Fruit fly (Drosophila melanogaster) whole organism, prepupa: Measurements from ENCODE around the gene CG13894.

ENCODE experiments used
- Blimp-1 ChIP-seq: fragments of 200-800 bp; sonication (Bioruptor generic); optimal IDR thresholded peaks from 3 replicates; lab custom pipeline; 2017; ENCODE audit warnings: missing biosample characterization, missing genetic modification characterization, mild to moderate bottlenecking, moderate library complexity, missing genetic modification reagents
- CG10631 ChIP-seq: fragments of 200-800 bp; sonication (Bioruptor generic); optimal IDR thresholded peaks from 2 replicates; lab custom pipeline; 2016; ENCODE audit warnings: missing biosample characterization, missing genetic modification characterization
- CG10669 ChIP-seq: fragments of 200-800 bp; sonication (Bioruptor generic); optimal IDR thresholded peaks from 3 replicates; lab custom pipeline; 2018; ENCODE audit warnings: missing biosample characterization, mild to moderate bottlenecking, missing genetic modification characterization, moderate library complexity
- CG11762 ChIP-seq: fragments of 200-800 bp; sonication (Bioruptor generic); optimal IDR thresholded peaks from 3 replicates; lab custom pipeline; 2016; ENCODE audit warnings: missing biosample characterization, missing genetic modification characterization; ENCODE audit not compliant: insufficient read depth
- CG11902 ChIP-seq: fragments of 200-800 bp; sonication (Bioruptor generic); optimal IDR thresholded peaks from 3 replicates; lab custom pipeline; 2016; ENCODE audit warnings: missing biosample characterization, missing genetic modification characterization
- CG15336 ChIP-seq: fragments of 200-800 bp; sonication (Bioruptor generic); IDR thresholded peaks from 2 replicates; pipeline ENCODE4 v1.3.6; 2022; ENCODE audit warnings: missing biosample characterization, missing genetic modification characterization
- CG1621 ChIP-seq: fragments of 200-800 bp; sonication (Bioruptor generic); optimal IDR thresholded peaks from 3 replicates; lab custom pipeline; 2018; ENCODE audit warnings: missing biosample characterization, mild to moderate bottlenecking, missing genetic modification characterization
- CG16779 ChIP-seq: fragments of 200-800 bp; sonication (Bioruptor generic); optimal IDR thresholded peaks from 3 replicates; lab custom pipeline; 2017; ENCODE audit warnings: missing biosample characterization, mild to moderate bottlenecking, missing genetic modification characterization
- CG31627 ChIP-seq: fragments of 200-800 bp; sonication (Bioruptor generic); optimal IDR thresholded peaks from 3 replicates; lab custom pipeline; 2016; ENCODE audit warnings: missing biosample characterization, missing genetic modification characterization
- CG32006 ChIP-seq: fragments of 200-800 bp; sonication (Bioruptor generic); optimal IDR thresholded peaks from 3 replicates; lab custom pipeline; 2017; ENCODE audit warnings: missing biosample characterization, mild to moderate bottlenecking, missing genetic modification characterization
- CG3919 ChIP-seq: fragments of 200-800 bp; sonication (Bioruptor generic); optimal IDR thresholded peaks from 3 replicates; lab custom pipeline; 2016; ENCODE audit warnings: missing biosample characterization, missing genetic modification characterization
- CG4318 ChIP-seq: fragments of 200-800 bp; sonication (Bioruptor generic); optimal IDR thresholded peaks from 3 replicates; lab custom pipeline; 2017; ENCODE audit warnings: missing biosample characterization, mild to moderate bottlenecking, missing genetic modification characterization
- CG6163 ChIP-seq: fragments of 200-800 bp; sonication (Bioruptor generic); IDR thresholded peaks from 3 replicates; pipeline ENCODE4 v1.3.6; 2022; ENCODE audit warnings: missing biosample characterization, missing genetic modification characterization
- CG8319 ChIP-seq: fragments of 200-800 bp; sonication (Bioruptor generic); optimal IDR thresholded peaks from 3 replicates; lab custom pipeline; 2016; ENCODE audit warnings: missing biosample characterization, missing genetic modification characterization
- Eip93F ChIP-seq: fragments of 200-800 bp; sonication (Bioruptor generic); optimal IDR thresholded peaks from 2 replicates; lab custom pipeline; 2016; ENCODE audit warnings: missing biosample characterization, mild to moderate bottlenecking, missing genetic modification characterization
- Hr38 ChIP-seq: sonication (Bioruptor generic); optimal IDR thresholded peaks from 2 replicates; lab custom pipeline; 2016; ENCODE audit warnings: missing biosample characterization, missing genetic modification characterization
- Lpt ChIP-seq: fragments of 200-800 bp; sonication (Bioruptor generic); optimal IDR thresholded peaks from 3 replicates; lab custom pipeline; 2016; ENCODE audit warnings: missing biosample characterization, missing genetic modification characterization
- OdsH ChIP-seq: fragments of 200-800 bp; sonication (Bioruptor generic); optimal IDR thresholded peaks from 3 replicates; lab custom pipeline; 2016; ENCODE audit warnings: missing biosample characterization, missing genetic modification characterization
- Sox102F ChIP-seq: fragments of 200-800 bp; sonication (Bioruptor generic); optimal IDR thresholded peaks from 2 replicates; lab custom pipeline; 2016; ENCODE audit warnings: missing biosample characterization, mild to moderate bottlenecking, missing genetic modification characterization
- Sox14 ChIP-seq: fragments of 200-800 bp; sonication (Bioruptor generic); optimal IDR thresholded peaks from 3 replicates; lab custom pipeline; 2016; ENCODE audit warnings: missing biosample characterization, missing genetic modification characterization
- achi ChIP-seq: fragments of 200-800 bp; sonication (Bioruptor generic); optimal IDR thresholded peaks from 3 replicates; lab custom pipeline; 2016; ENCODE audit warnings: missing biosample characterization, missing genetic modification characterization
- acj6 ChIP-seq: fragments of 200-800 bp; sonication (Bioruptor generic); optimal IDR thresholded peaks from 3 replicates; lab custom pipeline; 2016; ENCODE audit warnings: missing biosample characterization, missing genetic modification characterization
- dsx ChIP-seq: fragments of 200-800 bp; optimal IDR thresholded peaks from 3 replicates; lab custom pipeline; 2019; ENCODE audit warnings: missing biosample characterization, mild to moderate bottlenecking, missing genetic modification characterization, moderate library complexity; ENCODE audit not compliant: poor library complexity, severe bottlenecking
- esn ChIP-seq: fragments of 200-800 bp; sonication (Bioruptor generic); optimal IDR thresholded peaks from 2 replicates; lab custom pipeline; 2016; ENCODE audit warnings: missing biosample characterization, mild to moderate bottlenecking, missing genetic modification characterization, moderate library complexity
- fd59A ChIP-seq: fragments of 200-800 bp; sonication (Bioruptor generic); optimal IDR thresholded peaks from 2 replicates; lab custom pipeline; 2017; ENCODE audit warnings: missing biosample characterization, mild to moderate bottlenecking, missing genetic modification characterization, missing genetic modification reagents
- fkh ChIP-seq: fragments of 200-800 bp; sonication (Bioruptor generic); optimal IDR thresholded peaks from 3 replicates; lab custom pipeline; 2017; ENCODE audit warnings: missing biosample characterization, mild to moderate bottlenecking, missing genetic modification characterization, moderate library complexity
- lz ChIP-seq: fragments of 200-800 bp; sonication (Bioruptor generic); optimal IDR thresholded peaks from 3 replicates; lab custom pipeline; 2016; ENCODE audit warnings: missing biosample characterization, missing genetic modification characterization
- spab ChIP-seq: fragments of 200-800 bp; sonication (Bioruptor generic); optimal IDR thresholded peaks from 2 replicates; lab custom pipeline; 2017; ENCODE audit warnings: missing biosample characterization, mild to moderate bottlenecking, missing genetic modification characterization, missing genetic modification reagents
- ss ChIP-seq, 2 experiments: fragments of 200-800 bp; sonication (Bioruptor generic); optimal IDR thresholded peaks; 2 replicates in 1 of 2; 3 replicates in 1 of 2; lab custom pipeline; 2017 to 2018; ENCODE audit warnings: mild to moderate bottlenecking in 2 of 2, missing biosample characterization in 2 of 2, missing genetic modification characterization in 2 of 2, moderate library complexity in 1 of 2
- svp ChIP-seq: fragments of 200-800 bp; sonication (Bioruptor generic); peaks from one replicate; lab custom pipeline; 2016; ENCODE audit warnings: missing biosample characterization, missing genetic modification characterization
- topi ChIP-seq: fragments of 200-800 bp; sonication (Bioruptor generic); optimal IDR thresholded peaks from 3 replicates; lab custom pipeline; 2016; ENCODE audit warnings: missing biosample characterization, missing genetic modification characterization

The CG13894 gene

dm6 chr3L:696404-697054 is 2.4 kb downstream of the CG13894 start (continued):
- TF ChIP-seq dsx (peak; percentile 96), Blimp-1 (GFP tag; lab: Kevin White, UChicago) (peak; percentile 76), CG10669 (GFP tag; lab: Kevin White, UChicago) (peak; percentile 97), CG32006 (GFP tag; lab: Kevin White, UChicago) (peak; percentile 95), lz (peak; percentile 80), fkh (peak; percentile 64), acj6 (GFP tag; lab: Kevin White, UChicago) (peak; percentile 94), CG6163 (GFP tag; lab: Robert Waterston, UW) (peak; percentile 98)

dm6 chr3L:695510-695909 is 3.4 kb downstream of the CG13894 start:
- TF ChIP-seq CG1621 (tag; lab: Kevin White, UChicago) (no peak), ss (GFP tag; optimal IDR thresholded peaks at IDR 0.05; lab: Kevin White, UChicago) (no peak), spab (GFP tag; lab: Kevin White, UChicago) (no peak)
- TF ChIP-seq, all 60 proteins: peak for 0

- peak; percentile 74 for TF ChIP-seq fkh
- TF ChIP-seq CG10631 (GFP tag; lab: Kevin White, UChicago), result no peak
- peak; percentile 45 for TF ChIP-seq Sox14
Observed at dm6 chr3L:692699-693098, 6.2 kb downstream of the CG13894 start, which contains the start of gene Vti1a. Gene Vti1a (minus strand): TSS chr3L:692919.

DNA sequence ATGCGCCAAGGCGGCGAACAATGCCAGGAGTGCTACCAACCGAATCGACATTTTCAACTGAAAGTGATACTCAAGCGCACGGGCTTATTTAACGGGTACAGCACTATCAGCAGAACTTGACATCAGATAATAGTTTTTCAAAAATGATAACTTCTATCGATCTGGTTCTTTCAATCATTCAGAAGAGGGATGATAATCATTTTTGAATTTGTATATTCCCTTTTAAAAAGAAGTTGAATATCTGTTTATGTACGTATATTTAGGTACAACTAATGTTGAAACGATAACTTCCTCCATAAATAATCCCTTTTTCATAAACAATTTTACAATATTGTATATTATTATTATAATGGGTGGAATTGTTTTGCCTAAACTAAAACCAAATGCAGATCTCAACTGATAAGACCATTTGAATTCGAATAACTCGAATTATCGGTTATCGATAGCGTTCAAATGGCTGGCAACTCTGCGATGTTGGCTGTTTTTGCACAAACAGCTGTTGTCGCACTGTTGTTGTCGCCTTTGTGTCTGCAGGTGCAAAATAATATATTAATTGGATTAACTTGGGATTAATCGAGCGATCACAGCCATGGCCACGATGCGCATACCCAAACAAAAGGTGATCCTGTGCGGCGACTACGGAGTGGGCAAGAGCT is 8.8 kb downstream of the CG13894 start, which contains the start of the genes CG32483 and RabX6:
Gene CG32483, minus strand, starts transcription at position 51 of the 656 bp plus-strand sequence.
Gene RabX6, plus strand, starts transcription at position 487 of the 656 bp plus-strand sequence.
- no peak for TF ChIP-seq CG11762 (GFP tag; lab: Kevin White, UChicago)
- TF ChIP-seq Eip93F (GFP tag; lab: Kevin White, UChicago), result no peak
- no peak for TF ChIP-seq CG8319 (GFP tag; lab: Kevin White, UChicago)
- TF ChIP-seq Sox14, result peak; percentile 45
- peak; percentile 24 for TF ChIP-seq svp (GFP tag; lab: Kevin White, UChicago)
- TF ChIP-seq CG32006 (GFP tag; lab: Kevin White, UChicago), result no peak
- TF ChIP-seq topi (GFP tag; lab: Kevin White, UChicago), result no peak
- TF ChIP-seq dsx, result no peak
- no peak for TF ChIP-seq OdsH (GFP tag; lab: Kevin White, UChicago)
- TF ChIP-seq lz, result no peak
- TF ChIP-seq Blimp-1 (GFP tag; lab: Kevin White, UChicago), result no peak
- no peak for TF ChIP-seq Lpt (GFP tag; lab: Kevin White, UChicago)
- no peak for TF ChIP-seq achi (GFP tag; lab: Kevin White, UChicago)
- no peak for TF ChIP-seq fd59A (GFP tag; lab: Kevin White, UChicago)

DNA sequence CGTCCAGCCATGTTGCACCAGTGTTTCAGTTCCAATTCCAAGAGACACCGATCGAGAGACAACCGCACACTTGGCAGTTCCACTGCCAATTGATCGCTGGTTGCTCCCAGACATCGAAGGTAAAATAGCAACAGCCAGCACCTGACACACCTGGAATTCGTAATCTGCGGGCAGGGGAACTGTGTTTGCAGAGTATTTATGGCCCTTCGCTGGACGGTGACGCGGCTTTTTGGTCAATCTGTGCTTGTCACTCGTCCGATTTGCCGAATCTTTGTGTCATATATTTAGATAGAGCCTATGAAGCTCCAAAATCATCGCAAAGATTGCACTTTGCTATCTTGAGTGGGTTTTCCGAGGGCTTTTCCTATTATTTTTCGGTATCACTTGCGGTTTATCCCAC is 11.1 kb downstream of the CG13894 start, which contains the start of gene hiro:
Gene hiro, minus strand, starts transcription at position 101 of the 400 bp plus-strand sequence.
- TF ChIP-seq acj6 (GFP tag; lab: Kevin White, UChicago) (no peak), esn (GFP tag; lab: Kevin White, UChicago) (no peak), CG16779 (no peak), CG32006 (GFP tag; lab: Kevin White, UChicago) (no peak), CG15336 (GFP tag; lab: Robert Waterston, UW) (no peak), Hr38 (GFP tag; lab: Kevin White, UChicago) (no peak), Blimp-1 (GFP tag; lab: Kevin White, UChicago) (no peak), CG10669 (GFP tag; lab: Kevin White, UChicago) (no peak), CG11902 (GFP tag; lab: Kevin White, UChicago) (no peak), Sox102F (GFP tag; lab: Kevin White, UChicago) (no peak), dsx (no peak), CG3919 (no peak), CG4318 (GFP tag; lab: Kevin White, UChicago) (no peak), CG31627 (GFP tag; lab: Kevin White, UChicago) (no peak), CG11762 (GFP tag; lab: Kevin White, UChicago) (no peak), lz (no peak)
- TF ChIP-seq, all 60 proteins: peak for 0
